Fruit fly (Drosophila melanogaster): ENCODE results near the gene Tango14.
A peak's percentile ranks its signal among the peaks of the same experiment; 100 is the strongest.

The Tango14 gene

DNA sequence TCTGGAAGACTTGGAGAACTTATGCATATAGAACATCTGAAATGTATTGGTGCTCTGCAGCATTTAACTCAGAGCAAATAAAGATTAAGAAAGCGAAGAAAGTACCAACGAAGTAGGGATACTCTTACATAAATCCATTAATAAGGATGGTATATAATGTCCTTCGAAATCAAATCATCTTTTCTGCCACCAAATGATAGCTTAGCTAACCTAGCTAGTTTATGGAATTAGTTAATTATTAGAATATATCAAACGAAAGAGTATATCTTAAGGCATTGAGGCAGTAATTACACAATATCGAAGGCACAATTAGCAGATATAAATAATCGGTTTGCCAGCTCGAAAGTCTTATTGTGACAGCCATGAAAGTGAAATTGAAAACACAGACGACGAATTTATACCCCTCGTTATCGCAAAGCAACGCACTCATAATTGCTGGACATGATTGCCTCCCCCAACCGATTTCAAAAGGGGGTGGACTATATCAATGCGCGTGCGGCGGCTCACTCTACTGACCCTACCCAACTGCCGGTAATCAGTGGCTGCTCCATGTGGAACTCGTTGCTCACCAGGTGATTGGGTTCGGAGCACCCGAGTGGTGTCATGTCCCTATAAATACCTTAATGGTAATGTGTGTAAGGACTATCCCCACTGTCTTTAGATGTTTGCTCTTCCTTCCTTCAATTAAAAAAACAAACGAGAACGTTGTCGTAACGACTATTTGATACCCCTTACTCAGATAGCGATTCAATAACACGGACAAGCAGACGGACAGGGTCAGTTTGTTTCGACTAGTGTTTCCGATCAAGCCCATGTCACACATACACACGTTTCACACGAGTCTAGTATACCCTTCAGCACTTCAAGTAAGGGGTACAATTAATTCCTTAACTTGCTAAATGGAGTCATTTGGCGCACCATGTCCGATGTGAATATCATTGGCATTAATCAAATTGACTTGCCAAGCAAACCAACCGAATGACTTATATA is 13.8 kb upstream of the Tango14 start (continued):
- TF ChIP-seq CG18262 (tag; optimal IDR thresholded peaks at IDR 0.05) (peak; percentile 70), CG5953 (GFP tag; IDR thresholded peaks at IDR 0.05) (no peak), Usf (GFP tag; optimal IDR thresholded peaks at IDR 0.05) (no peak), cwo (GFP tag; optimal IDR thresholded peaks at IDR 0.05) (peak; percentile 53), ems (GFP tag; optimal IDR thresholded peaks at IDR 0.05) (no peak), CG6813 (GFP tag; optimal IDR thresholded peaks at IDR 0.05) (no peak), wdn (GFP tag; IDR thresholded peaks at IDR 0.05) (no peak), CG34224 (GFP tag; IDR thresholded peaks at IDR 0.05; ENCODE audit: partially characterized antibody) (no peak), bowl (GFP tag; IDR thresholded peaks at IDR 0.05) (no peak), MBD-R2 (GFP tag; IDR thresholded peaks at IDR 0.05) (no peak; the same call in 1 of the 2 replicates), zfh2 (GFP tag; optimal IDR thresholded peaks at IDR 0.05) (peak; percentile 32), chm (GFP tag; IDR thresholded peaks at IDR 0.05) (no peak), btn (GFP tag; optimal IDR thresholded peaks at IDR 0.05) (no peak), Sin3A (optimal IDR thresholded peaks at IDR 0.05) (no peak), Antp (GFP tag; optimal IDR thresholded peaks at IDR 0.05) (peak; percentile 28), Side (GFP tag; optimal IDR thresholded peaks at IDR 0.05) (no peak), vnd (GFP tag; IDR thresholded peaks at IDR 0.05; ENCODE audit: partially characterized antibody) (no peak), Opbp (GFP tag; IDR thresholded peaks at IDR 0.05; ENCODE audit: partially characterized antibody) (no peak), Mes4 (GFP tag; optimal IDR thresholded peaks at IDR 0.05) (peak; percentile 21), CG7556 (GFP tag; optimal IDR thresholded peaks at IDR 0.05) (peak; percentile 28), CG16863 (GFP tag; optimal IDR thresholded peaks at IDR 0.05) (peak; percentile 26), dysf (GFP tag; IDR thresholded peaks at IDR 0.05) (0 out of 3 replicates have a peak, but pooled peaks have one; percentile 40), Kr (GFP tag; optimal IDR thresholded peaks at IDR 0.05) (no peak), CG15514 (GFP tag; optimal IDR thresholded peaks at IDR 0.05) (peak; percentile 34), CG17359 (tag; optimal IDR thresholded peaks at IDR 0.05) (peak; percentile 71), CG14014 (GFP tag; IDR thresholded peaks at IDR 0.05) (0 out of 2 replicates have a peak, but pooled peaks have one; percentile 40), CG18764 (GFP tag; optimal IDR thresholded peaks at IDR 0.05) (no peak), Bteb2 (GFP tag; optimal IDR thresholded peaks at IDR 0.05) (no peak), az2 (GFP tag; optimal IDR thresholded peaks at IDR 0.05) (peak; percentile 39), p53 (GFP tag; optimal IDR thresholded peaks at IDR 0.05) (no peak), CG6689 (GFP tag; IDR thresholded peaks at IDR 0.05) (no peak), CG10209 (GFP tag; optimal IDR thresholded peaks at IDR 0.05) (peak; percentile 28), salm (tag; optimal IDR thresholded peaks at IDR 0.05) (peak; percentile 23), CrebB (tag; optimal IDR thresholded peaks at IDR 0.05) (peak; percentile 1), bbx (GFP tag; IDR thresholded peaks at IDR 0.05; ENCODE audit: partially characterized antibody) (no peak), Lim3 (GFP tag; IDR thresholded peaks at IDR 0.05) (no peak), Xrp1 (GFP tag; IDR thresholded peaks at IDR 0.05) (peak; percentile 63), kay (GFP tag; optimal IDR thresholded peaks at IDR 0.05) (no peak), CG12104 (GFP tag; optimal IDR thresholded peaks at IDR 0.05) (no peak), bcd (GFP tag; optimal IDR thresholded peaks at IDR 0.05) (peak; percentile 53), sim (GFP tag; IDR thresholded peaks at IDR 0.05) (peak; percentile 29; the same call in 1 of the 2 replicates), ind (GFP tag; optimal IDR thresholded peaks at IDR 0.05) (peak; percentile 49), CG18476 (GFP tag; optimal IDR thresholded peaks at IDR 0.05) (no peak), CG17328 (GFP tag; IDR thresholded peaks at IDR 0.05) (no peak; the same call in 1 of the 2 replicates), Xbp1 (GFP tag; optimal IDR thresholded peaks at IDR 0.05) (peak; percentile 56), jing (GFP tag; optimal IDR thresholded peaks at IDR 0.05) (peak; percentile 28), org-1 (GFP tag; optimal IDR thresholded peaks at IDR 0.05) (peak; percentile 37), CG13123 (GFP tag; optimal IDR thresholded peaks at IDR 0.05) (no peak)
